Worm (Caenorhabditis elegans): ENCODE results near the gene C29F3.3.

DNA sequence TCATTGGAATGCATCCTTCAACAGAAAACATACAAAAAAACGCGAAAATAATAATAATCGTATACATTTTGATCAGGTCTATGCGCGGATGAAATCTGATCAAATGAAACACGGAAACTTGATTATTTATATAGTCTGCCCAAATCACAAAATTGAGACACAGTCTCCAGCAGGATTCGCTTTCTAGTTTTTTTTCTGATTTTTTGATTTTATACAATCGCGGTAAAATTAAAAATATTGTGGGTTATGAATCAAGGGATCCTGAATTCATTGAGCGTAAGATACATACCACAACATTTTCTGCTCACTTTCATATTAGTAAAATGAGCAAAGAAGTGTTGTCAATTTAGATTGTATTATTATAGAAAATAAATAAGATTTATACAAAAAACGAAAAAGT is 1.9 kb upstream of the C29F3.3 start, which contains the start of gene clec-230:
- no peak for TF ChIP-seq nhr-12 (tag; optimal IDR thresholded peaks at IDR 0.05)
- TF ChIP-seq zag-1 (tag; optimal IDR thresholded peaks at IDR 0.05) = no peak
- no peak for TF ChIP-seq nhr-23 (tag; optimal IDR thresholded peaks at IDR 0.05)
- TF ChIP-seq pqm-1 (tag; optimal IDR thresholded peaks at IDR 0.05) = no peak
- no peak for TF ChIP-seq ama-1 (optimal IDR thresholded peaks at IDR 0.05)

Data from whole organism, L3 larva.